Fruit fly (Drosophila melanogaster): Measurements from ENCODE around the gene chinmo.

The chinmo gene

DNA sequence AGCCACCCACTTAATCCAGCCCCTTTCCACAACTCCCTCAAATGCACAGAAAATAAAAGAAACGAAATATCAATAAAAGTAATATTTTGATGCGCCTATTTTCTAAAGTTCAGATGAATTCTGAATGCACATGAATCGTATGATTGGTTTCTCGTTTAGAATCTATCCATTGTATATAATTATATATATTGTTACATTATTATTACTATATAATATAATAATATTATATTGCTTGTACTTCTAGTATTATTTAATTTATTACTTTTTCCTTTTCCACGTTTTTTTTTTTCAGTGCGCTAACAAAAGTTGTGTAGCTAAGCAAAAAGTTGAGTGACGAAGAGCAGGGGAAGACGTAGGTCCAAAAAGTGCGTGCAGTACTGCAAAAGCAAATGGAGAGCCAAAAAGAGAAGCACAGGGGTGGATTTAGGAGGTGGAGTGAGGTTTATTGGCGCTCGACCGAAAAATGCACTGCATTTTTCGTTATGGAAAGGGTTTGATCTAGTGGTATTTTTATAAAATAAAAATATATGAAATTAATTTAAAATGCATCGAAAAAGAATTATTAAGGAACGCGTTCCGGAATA lies 1.7 kb upstream of the chinmo start (continued):
- TF ChIP-seq CG8924 (tag; optimal IDR thresholded peaks at IDR 0.05) = peak; percentile 95
- TF ChIP-seq CG13624 (GFP tag; optimal IDR thresholded peaks at IDR 0.05) = no peak
- TF ChIP-seq fd102C (GFP tag; optimal IDR thresholded peaks at IDR 0.05) = peak; percentile 3
- peak; percentile 75 for TF ChIP-seq CG11696 (GFP tag; IDR thresholded peaks at IDR 0.05)
- no peak for TF ChIP-seq chinmo (GFP tag; IDR thresholded peaks at IDR 0.05; ENCODE audit: partially characterized antibody)
- TF ChIP-seq Optix (GFP tag; IDR thresholded peaks at IDR 0.05) = peak; percentile 89
- peak; percentile 96 for TF ChIP-seq lab (GFP tag; optimal IDR thresholded peaks at IDR 0.05)
- no peak for TF ChIP-seq btn (GFP tag; optimal IDR thresholded peaks at IDR 0.05)
- TF ChIP-seq CG17802 (tag; optimal IDR thresholded peaks at IDR 0.05) = peak; percentile 77
- peak; percentile 95 for TF ChIP-seq CG17361 (GFP tag; IDR thresholded peaks at IDR 0.05)
- TF ChIP-seq CG6254 (GFP tag; optimal IDR thresholded peaks at IDR 0.05) = peak; percentile 88
- peak; percentile 72 for TF ChIP-seq CG7987 (GFP tag; optimal IDR thresholded peaks at IDR 0.05)
- TF ChIP-seq gsb-n (tag; optimal IDR thresholded peaks at IDR 0.05) = peak; percentile 89
- TF ChIP-seq PHDP (tag; optimal IDR thresholded peaks at IDR 0.05) = peak; percentile 97
- TF ChIP-seq pb (GFP tag; optimal IDR thresholded peaks at IDR 0.05) = no peak
- peak; percentile 85 for TF ChIP-seq fd3F (GFP tag; optimal IDR thresholded peaks at IDR 0.05)
- TF ChIP-seq CG6813 (GFP tag; optimal IDR thresholded peaks at IDR 0.05) = peak; percentile 86
- peak in 2 of 3 experiments; percentile 34 to 40 for TF ChIP-seq Stat92E (GFP tag; optimal IDR thresholded peaks at IDR 0.05)
- TF ChIP-seq fru (optimal IDR thresholded peaks at IDR 0.05) = no peak
- peak; percentile 85 for TF ChIP-seq Dbx (GFP tag; IDR thresholded peaks at IDR 0.05)
- peak; percentile 85 for TF ChIP-seq ase (GFP tag; IDR thresholded peaks at IDR 0.05)
- TF ChIP-seq CG11560 (tag; IDR thresholded peaks at IDR 0.05) = peak; percentile 83
- peak; percentile 44 for TF ChIP-seq MTF-1 (GFP tag; optimal IDR thresholded peaks at IDR 0.05; ENCODE audit: borderline replicate concordance)
- TF ChIP-seq CG17385 (GFP tag; optimal IDR thresholded peaks at IDR 0.05) = peak; percentile 92
- TF ChIP-seq corto (GFP tag; optimal IDR thresholded peaks at IDR 0.05) = peak; percentile 20
- peak; percentile 69 for TF ChIP-seq psq (GFP tag; optimal IDR thresholded peaks at IDR 0.05)
- TF ChIP-seq CG7963 (GFP tag; IDR thresholded peaks at IDR 0.05; ENCODE audit: partially characterized antibody) = no peak
- TF ChIP-seq CG43689 (GFP tag; IDR thresholded peaks at IDR 0.05) = peak; percentile 80
- TF ChIP-seq usp (GFP tag; optimal IDR thresholded peaks at IDR 0.05) = no peak
- no peak for TF ChIP-seq da (GFP tag; optimal IDR thresholded peaks at IDR 0.05)
- TF ChIP-seq yki (optimal IDR thresholded peaks at IDR 0.05) = no peak
- peak; percentile 83 for TF ChIP-seq sisA (GFP tag; IDR thresholded peaks at IDR 0.05)
- TF ChIP-seq CG3281 (GFP tag; optimal IDR thresholded peaks at IDR 0.05) = peak; percentile 94
- peak; percentile 93 for TF ChIP-seq CG9727 (GFP tag; optimal IDR thresholded peaks at IDR 0.05)
- peak; percentile 77 for TF ChIP-seq peb (GFP tag; IDR thresholded peaks at IDR 0.05)
- TF ChIP-seq Gsc (GFP tag; IDR thresholded peaks at IDR 0.05) = peak; percentile 72
- peak; percentile 64 for TF ChIP-seq Nf-YA (GFP tag; IDR thresholded peaks at IDR 0.05)
- TF ChIP-seq tgo (GFP tag; IDR thresholded peaks at IDR 0.05) = peak; percentile 91
- TF ChIP-seq CG10959 (GFP tag; IDR thresholded peaks at IDR 0.05) = peak; percentile 42
- TF ChIP-seq CG14710 (tag; optimal IDR thresholded peaks at IDR 0.05) = peak; percentile 93
- no peak for TF ChIP-seq fd64A (GFP tag; optimal IDR thresholded peaks at IDR 0.05)
- TF ChIP-seq CG3407 (GFP tag; optimal IDR thresholded peaks at IDR 0.05) = peak; percentile 90
- peak; percentile 72 for TF ChIP-seq Deaf1 (tag; optimal IDR thresholded peaks at IDR 0.05)
- TF ChIP-seq CG2199 (GFP tag; IDR thresholded peaks at IDR 0.05) = 0 out of 3 replicates have a peak, but pooled peaks have one; percentile 72
- no peak for TF ChIP-seq Camta (GFP tag; optimal IDR thresholded peaks at IDR 0.05)
- peak; percentile 97 for TF ChIP-seq nmo (GFP tag; optimal IDR thresholded peaks at IDR 0.05)
- TF ChIP-seq CG10209 (GFP tag; optimal IDR thresholded peaks at IDR 0.05) = peak; percentile 91
- peak; percentile 92 for TF ChIP-seq Fer3 (tag; optimal IDR thresholded peaks at IDR 0.05)
- TF ChIP-seq hb (GFP tag; IDR thresholded peaks at IDR 0.05; ENCODE audit: partially characterized antibody) = no peak
- TF ChIP-seq Dad (GFP tag; optimal IDR thresholded peaks at IDR 0.05) = peak; percentile 15
